Worm (Caenorhabditis elegans) whole organism, L4 larva: Measurements from ENCODE around the gene F54D5.7.
"Not testable (repeated sequence)": the region's sequence is repeated elsewhere in the genome, so short reads cannot be mapped to it uniquely, and the experiment has no call there.

ENCODE experiments used
- D1046.2 ChIP-seq: fragments of 200-800 bp; sonication (Bioruptor generic); IDR thresholded peaks from 2 replicates; pipeline ENCODE4 v1.3.6; 2022; ENCODE audit warnings: missing genetic modification characterization, missing compliant biosample characterization
- F37D6.2 ChIP-seq: sonication (generic microtip); optimal IDR thresholded peaks from 2 replicates; lab custom pipeline; 2016; ENCODE audit warnings: mild to moderate bottlenecking, missing genetic modification characterization, missing compliant biosample characterization
- T26A8.4 ChIP-seq: fragments of 200-800 bp; sonication (Bioruptor generic); IDR thresholded peaks from 2 replicates; pipeline ENCODE4 v1.3.6; 2022; ENCODE audit warnings: missing genetic modification characterization, missing compliant biosample characterization
- aha-1 ChIP-seq: fragments of 150-350 bp; peaks from one replicate; lab custom pipeline; 2014; ENCODE audit warnings: missing biosample characterization, missing genetic modification characterization
- aly-2 ChIP-seq: sonication (generic microtip); optimal IDR thresholded peaks from 2 replicates; lab custom pipeline; 2018; ENCODE audit warnings: missing biosample characterization, missing genetic modification characterization
- ceh-20 ChIP-seq: fragments of 200-800 bp; sonication (Bioruptor generic); IDR thresholded peaks from 2 replicates; pipeline ENCODE4 v1.3.6; 2022; ENCODE audit warnings: missing genetic modification reagents, missing genetic modification characterization, missing compliant biosample characterization
- dmd-9 ChIP-seq: fragments of 200-800 bp; sonication (Bioruptor generic); IDR thresholded peaks from 2 replicates; pipeline ENCODE4 v1.3.6; 2022; ENCODE audit warnings: missing genetic modification reagents, missing genetic modification characterization, missing compliant biosample characterization
- jun-1 ChIP-seq: fragments of 150-350 bp; optimal IDR thresholded peaks from 2 replicates; lab custom pipeline; 2014; ENCODE audit warnings: missing biosample characterization, missing genetic modification reagents, missing genetic modification characterization
- madf-9 ChIP-seq: fragments of 200-800 bp; sonication (Bioruptor generic); conservative IDR thresholded peaks from 2 replicates; pipeline ENCODE4 v1.3.6; 2022; ENCODE audit warnings: missing genetic modification reagents, missing genetic modification characterization, missing compliant biosample characterization
- mdl-1 ChIP-seq, 2 experiments: fragments of 150-350 bp in 1 of 2; sonication (generic microtip) in 1 of 2; optimal IDR thresholded peaks; 2 replicates each; lab custom pipeline; 2014 to 2017; ENCODE audit warnings: missing biosample characterization in 2 of 2, missing genetic modification characterization in 2 of 2
- mes-2 ChIP-seq: sonication (generic microtip); optimal IDR thresholded peaks from 2 replicates; lab custom pipeline; 2016; ENCODE audit warnings: missing genotype, mild to moderate bottlenecking, missing genetic modification characterization, missing compliant biosample characterization; ENCODE audit not compliant: poor library complexity, severe bottlenecking
- nhr-25 ChIP-seq: sonication (generic microtip); optimal IDR thresholded peaks from 2 replicates; lab custom pipeline; 2017; ENCODE audit warnings: missing genetic modification characterization, mild to moderate bottlenecking, missing compliant biosample characterization, antibody characterized with exemption, moderate library complexity, borderline replicate concordance; ENCODE audit not compliant: insufficient read depth
- nhr-76 ChIP-seq: fragments of 150-350 bp; optimal IDR thresholded peaks from 2 replicates; lab custom pipeline; 2014; ENCODE audit warnings: missing biosample characterization, missing genetic modification characterization
- ztf-7 ChIP-seq: fragments of 150-350 bp; optimal IDR thresholded peaks from 2 replicates; lab custom pipeline; 2014; ENCODE audit warnings: missing biosample characterization, missing genetic modification characterization

- TF ChIP-seq mdl-1 (tag; optimal IDR thresholded peaks at IDR 0.05; lab: Kevin White, UChicago) (peak; percentile 32 to 38), dmd-9 (peak; percentile 98), nhr-25 (tag; lab: Kevin White, UChicago) (peak; percentile 40), madf-9 (GFP tag; lab: Robert Waterston, UW) (peak; percentile 96), aha-1 (tag; lab: Kevin White, UChicago) (peak; percentile 99), mes-2 (tag; lab: Kevin White, UChicago) (peak; percentile 99), T26A8.4 (GFP tag; lab: Robert Waterston, UW) (peak; percentile 78), ceh-20 (GFP tag; lab: Robert Waterston, UW) (peak; percentile 95), D1046.2 (GFP tag; lab: Robert Waterston, UW) (peak; percentile 93), F37D6.2 (tag; lab: Kevin White, UChicago) (peak; percentile 79)
- TF ChIP-seq nhr-76 (tag; lab: Kevin White, UChicago); jun-1; aly-2 (tag; lab: Kevin White, UChicago); ztf-7: not testable (repeated sequence)
Observed at ce11 chrII:11534429-11535099, 12.8 kb upstream of the F54D5.7 start, which contains the start of gene Y62F5A.12.
